Worm (Caenorhabditis elegans): ENCODE results near the gene srx-77.
A peak's percentile ranks its signal among the peaks of the same experiment; 100 is the strongest.

The srx-77 gene

ce11 chrV:4626344-4626743 lies 42.2 kb downstream of the srx-77 start:
- TF ChIP-seq fkh-10 (GFP tag; optimal IDR thresholded peaks at IDR 0.05) = peak; percentile 48
- no peak for TF ChIP-seq nhr-11 (tag; optimal IDR thresholded peaks at IDR 0.05)

DNA sequence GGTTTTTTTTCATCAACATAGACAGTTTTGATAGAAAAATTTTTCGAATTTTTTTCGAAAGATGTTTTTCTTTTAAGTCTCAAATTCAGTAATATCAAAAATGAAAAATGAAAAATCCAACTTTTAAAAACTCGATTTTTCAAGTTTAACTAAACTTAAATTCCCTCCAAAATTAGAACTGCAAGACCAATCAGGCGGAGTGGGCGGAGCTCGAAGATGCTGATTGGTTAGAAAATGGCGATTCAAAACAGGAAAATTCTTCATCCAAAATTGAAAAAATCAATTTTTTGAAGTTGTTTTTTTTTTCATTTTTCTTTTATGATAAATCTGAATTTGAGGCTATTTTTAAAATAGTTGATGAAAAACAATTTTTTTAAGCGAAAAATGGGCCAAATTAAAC lies 43.8 kb downstream of the srx-77 start:
- TF ChIP-seq lin-39 (tag; optimal IDR thresholded peaks at IDR 0.05) (no peak), nfya-1 (tag; optimal IDR thresholded peaks at IDR 0.05; ENCODE audit: insufficient read depth) (peak; percentile 98)

- TF ChIP-seq nfya-1 (tag; optimal IDR thresholded peaks at IDR 0.05; ENCODE audit: insufficient read depth) (peak; percentile 98), R02D3.7 (tag; optimal IDR thresholded peaks at IDR 0.05) (no peak)
These were observed 45.0 kb downstream of the srx-77 start for ce11 chrV:4623535-4623934.

ce11 chrV:4617260-4617659 lies 51.3 kb downstream of the srx-77 start, which contains the start of gene sumv-2:
Gene sumv-2, plus strand, starts transcription at chrV:4617560.
- no peak for TF ChIP-seq pqm-1 (tag; optimal IDR thresholded peaks at IDR 0.05)

Measured in whole organism, L3 larva.